Worm (Caenorhabditis elegans) whole organism, midembryonic: ENCODE results near the gene Y39A1A.24.
A peak's percentile ranks its signal among the peaks of the same experiment; 100 is the strongest.

Source experiments
- T22C8.4 ChIP-seq: fragments of 200-800 bp; sonication (Bioruptor generic); IDR thresholded peaks from 2 replicates; pipeline ENCODE4 v1.3.6; 2022; ENCODE audit warnings: missing genetic modification characterization, missing compliant biosample characterization
- cog-1 ChIP-seq: sonication (generic microtip); optimal IDR thresholded peaks from 2 replicates; lab custom pipeline; 2016; ENCODE audit warnings: missing genetic modification characterization, missing compliant biosample characterization
- flt-1 ChIP-seq: fragments of 200-800 bp; sonication (Bioruptor generic); IDR thresholded peaks from 2 replicates; pipeline ENCODE4 v1.3.6; 2022; ENCODE audit warnings: missing genetic modification characterization, missing compliant biosample characterization
- klf-2 ChIP-seq: fragments of 200-800 bp; sonication (Bioruptor generic); conservative IDR thresholded peaks from 2 replicates; pipeline ENCODE4 v1.3.6; 2022; ENCODE audit warnings: missing genetic modification reagents, missing genetic modification characterization, missing compliant biosample characterization
- med-1 ChIP-seq: sonication (generic microtip); optimal IDR thresholded peaks from 2 replicates; lab custom pipeline; 2017; ENCODE audit warnings: missing genetic modification characterization, mild to moderate bottlenecking, missing compliant biosample characterization, antibody characterized with exemption, missing genetic modification reagents; ENCODE audit not compliant: insufficient read depth
- ref-1 ChIP-seq: fragments of 200-800 bp; sonication (Bioruptor generic); conservative IDR thresholded peaks from 2 replicates; pipeline ENCODE4 v1.3.6; 2022; ENCODE audit warnings: missing genetic modification reagents, missing genetic modification characterization, missing compliant biosample characterization
- tab-1 ChIP-seq: fragments of 200-800 bp; sonication (Bioruptor generic); IDR thresholded peaks from 2 replicates; pipeline ENCODE4 v1.3.6; 2022; ENCODE audit warnings: missing genetic modification characterization, missing compliant biosample characterization
- ztf-23 ChIP-seq: fragments of 200-800 bp; sonication (Bioruptor generic); IDR thresholded peaks from 2 replicates; pipeline ENCODE4 v1.3.6; 2022; ENCODE audit warnings: missing genetic modification reagents, missing genetic modification characterization, missing compliant biosample characterization
- ztf-29 ChIP-seq: fragments of 200-800 bp; sonication (Bioruptor generic); IDR thresholded peaks from 2 replicates; pipeline ENCODE4 v1.3.6; 2022; ENCODE audit warnings: missing genetic modification reagents, missing genetic modification characterization, missing compliant biosample characterization

Gene Y39A1A.24

ce11 chrIII:10653479-10653878 lies 41.0 kb downstream of the Y39A1A.24 start:
- TF ChIP-seq T22C8.4 (GFP tag; lab: Robert Waterston, UW) (no peak), ztf-23 (no peak), klf-2 (GFP tag; lab: Robert Waterston, UW) (no peak), ref-1 (GFP tag; lab: Robert Waterston, UW) (no peak), cog-1 (tag; lab: Kevin White, UChicago) (no peak), tab-1 (no peak), flt-1 (GFP tag; lab: Robert Waterston, UW) (no peak), med-1 (GFP tag; lab: Kevin White, UChicago) (no peak), ztf-29 (GFP tag; lab: Robert Waterston, UW) (no peak)

- TF ChIP-seq tab-1, result no peak
- no peak for TF ChIP-seq T22C8.4 (GFP tag; lab: Robert Waterston, UW)
- TF ChIP-seq med-1 (GFP tag; lab: Kevin White, UChicago), result no peak
- TF ChIP-seq klf-2 (GFP tag; lab: Robert Waterston, UW), result no peak
- no peak for TF ChIP-seq ref-1 (GFP tag; lab: Robert Waterston, UW)
- TF ChIP-seq ztf-23, result no peak
- no peak for TF ChIP-seq ztf-29 (GFP tag; lab: Robert Waterston, UW)
- no peak for TF ChIP-seq flt-1 (GFP tag; lab: Robert Waterston, UW)
- no peak for TF ChIP-seq cog-1 (tag; lab: Kevin White, UChicago)
Measured at ce11 chrIII:10654718-10655117, 42.3 kb downstream of the Y39A1A.24 start, which contains the start of gene cnt-2. TSS of gene cnt-2 (plus strand) at chrIII:10655018.

- TF ChIP-seq flt-1 (GFP tag; lab: Robert Waterston, UW) (no peak), klf-2 (GFP tag; lab: Robert Waterston, UW) (no peak), med-1 (GFP tag; lab: Kevin White, UChicago) (no peak), ztf-23 (no peak), T22C8.4 (GFP tag; lab: Robert Waterston, UW) (no peak), tab-1 (no peak), ztf-29 (GFP tag; lab: Robert Waterston, UW) (no peak), cog-1 (tag; lab: Kevin White, UChicago) (no peak), ref-1 (GFP tag; lab: Robert Waterston, UW) (no peak)
Measured at ce11 chrIII:10656069-10656468, 43.6 kb downstream of the Y39A1A.24 start.

DNA sequence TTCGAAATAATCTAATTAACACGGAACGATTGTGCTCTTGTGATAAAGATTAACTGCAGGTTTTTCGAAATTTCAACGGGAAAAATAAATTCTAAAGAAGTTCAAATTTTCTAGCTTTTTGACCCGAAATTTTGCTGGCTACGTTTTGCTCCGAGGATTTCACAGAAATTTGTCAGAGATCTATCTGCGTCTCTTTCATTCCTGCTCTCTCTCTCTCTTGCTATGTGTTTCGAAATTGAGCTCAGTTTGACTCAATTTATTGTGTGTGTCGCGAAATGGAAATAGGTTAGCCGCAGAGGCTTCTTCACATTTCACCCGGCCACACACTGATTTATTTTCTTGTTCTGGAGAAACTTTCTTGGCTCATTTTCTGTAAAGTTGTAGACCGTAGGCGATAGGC lies 45.2 kb downstream of the Y39A1A.24 start:
- no peak for TF ChIP-seq med-1 (GFP tag; lab: Kevin White, UChicago)
- TF ChIP-seq ref-1 (GFP tag; lab: Robert Waterston, UW), result no peak
- no peak for TF ChIP-seq flt-1 (GFP tag; lab: Robert Waterston, UW)
- TF ChIP-seq cog-1 (tag; lab: Kevin White, UChicago), result no peak

- TF ChIP-seq cog-1 (tag; lab: Kevin White, UChicago) (no peak), tab-1 (no peak), ref-1 (GFP tag; lab: Robert Waterston, UW) (no peak), flt-1 (GFP tag; lab: Robert Waterston, UW) (no peak), T22C8.4 (GFP tag; lab: Robert Waterston, UW) (no peak), ztf-29 (GFP tag; lab: Robert Waterston, UW) (no peak)
Measured at ce11 chrIII:10658394-10658793, 46.0 kb downstream of the Y39A1A.24 start.

DNA sequence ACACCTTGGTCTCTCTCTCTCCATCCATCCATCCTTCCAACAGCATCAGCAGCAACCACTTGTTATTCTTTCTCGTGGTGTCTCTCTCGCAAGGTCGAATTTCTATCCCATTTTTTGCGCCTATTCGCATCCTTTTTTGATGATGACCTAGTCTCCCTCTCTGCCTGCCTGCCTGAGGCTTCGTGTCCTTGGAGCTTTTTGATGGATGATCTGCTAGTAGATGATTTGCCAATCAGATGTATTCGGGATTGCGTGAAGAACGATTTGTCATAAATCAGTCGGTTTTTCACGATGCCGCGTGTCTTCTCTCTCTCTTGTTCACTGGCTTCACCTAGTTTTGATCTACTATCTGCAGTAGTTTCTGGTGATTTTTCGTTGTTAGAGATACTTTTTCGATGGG lies 48.9 kb downstream of the Y39A1A.24 start:
- TF ChIP-seq ztf-29 (GFP tag; lab: Robert Waterston, UW) (0 out of 2 replicates have a peak, but pooled peaks have one; percentile 16), T22C8.4 (GFP tag; lab: Robert Waterston, UW) (no peak), klf-2 (GFP tag; lab: Robert Waterston, UW) (no peak)
